Worm (Caenorhabditis elegans): Measurements from ENCODE around the gene idi-1.

Gene idi-1

ce11 chrIII:8091408-8091807 lies at the start of gene idi-1:
TSS of gene idi-1 (plus strand) at chrIII:8091708.
- TF ChIP-seq unc-62 (GFP tag; optimal IDR thresholded peaks at IDR 0.05) = no peak

DNA sequence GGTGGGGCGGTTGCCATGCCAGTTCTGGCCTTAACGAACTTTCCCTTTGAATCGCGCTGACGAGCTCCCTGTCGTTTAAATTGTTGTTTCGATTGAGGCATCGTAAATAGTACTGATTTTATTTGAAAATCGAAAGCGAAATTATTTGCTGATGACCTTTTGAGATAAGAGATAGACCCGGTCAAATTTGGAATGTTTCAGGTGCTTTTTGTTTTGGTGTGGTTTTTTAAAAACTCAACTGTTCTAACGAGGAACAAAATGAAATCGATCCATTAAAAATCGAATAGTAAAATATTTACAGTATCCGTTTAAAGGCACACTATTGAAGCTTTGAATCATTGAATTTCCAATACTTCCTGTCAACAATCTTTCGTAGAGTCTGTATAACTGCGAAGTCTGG lies 48.7 kb upstream of the idi-1 start, which contains the start of gene K12H4.6:
Gene K12H4.6 (minus strand): TSS at position 101 of the 400 bp plus-strand sequence.
- TF ChIP-seq unc-62 (GFP tag; optimal IDR thresholded peaks at IDR 0.05) = no peak

DNA sequence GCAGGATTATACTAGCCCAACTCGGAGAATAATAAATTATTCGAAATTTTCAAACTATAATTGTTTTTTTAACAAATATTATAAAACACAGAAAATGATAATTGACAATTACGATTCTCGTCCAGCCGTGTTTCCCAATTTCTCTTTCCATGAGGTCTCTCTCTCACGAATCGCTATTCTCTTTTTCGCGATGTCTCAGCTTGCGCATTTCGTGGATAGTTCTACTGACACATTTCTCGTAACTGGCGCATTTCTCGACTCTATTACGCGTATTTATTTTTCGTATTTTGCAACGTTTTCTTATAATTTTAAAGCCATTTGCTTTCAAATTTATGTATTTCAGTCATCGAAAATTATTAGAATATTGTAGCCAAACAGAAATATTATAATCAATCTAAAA lies 47.7 kb upstream of the idi-1 start:
- TF ChIP-seq unc-62 (GFP tag; optimal IDR thresholded peaks at IDR 0.05) = no peak

DNA sequence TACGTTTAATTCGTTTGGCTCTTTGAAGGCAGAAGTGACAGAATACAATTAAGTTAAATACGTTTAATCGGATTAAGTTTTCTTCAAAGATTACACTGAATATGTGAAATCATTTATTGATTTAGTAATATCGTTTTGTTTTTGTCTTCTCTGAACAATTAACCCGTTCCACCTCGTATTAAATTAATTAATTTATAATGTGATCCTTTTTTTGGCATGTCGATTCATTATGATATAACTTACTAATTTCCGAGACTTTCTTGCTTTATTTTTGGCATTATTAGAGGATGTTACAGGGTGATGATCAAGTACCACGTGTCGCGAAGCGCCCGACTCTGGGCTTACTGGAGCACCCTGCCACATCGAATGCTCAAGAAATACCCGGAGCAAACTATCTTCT lies 47.3 kb upstream of the idi-1 start, which contains the start of gene K12H4.5:
Gene K12H4.5 (plus strand): TSS at position 301 of the 400 bp plus-strand sequence.
- no peak for TF ChIP-seq unc-62 (GFP tag; optimal IDR thresholded peaks at IDR 0.05)

ce11 chrIII:8044717-8045116 lies 46.8 kb upstream of the idi-1 start, which contains the start of gene spcs-3:
TSS of gene spcs-3 (plus strand) at chrIII:8045017.
- TF ChIP-seq unc-62 (GFP tag; optimal IDR thresholded peaks at IDR 0.05) = no peak

DNA sequence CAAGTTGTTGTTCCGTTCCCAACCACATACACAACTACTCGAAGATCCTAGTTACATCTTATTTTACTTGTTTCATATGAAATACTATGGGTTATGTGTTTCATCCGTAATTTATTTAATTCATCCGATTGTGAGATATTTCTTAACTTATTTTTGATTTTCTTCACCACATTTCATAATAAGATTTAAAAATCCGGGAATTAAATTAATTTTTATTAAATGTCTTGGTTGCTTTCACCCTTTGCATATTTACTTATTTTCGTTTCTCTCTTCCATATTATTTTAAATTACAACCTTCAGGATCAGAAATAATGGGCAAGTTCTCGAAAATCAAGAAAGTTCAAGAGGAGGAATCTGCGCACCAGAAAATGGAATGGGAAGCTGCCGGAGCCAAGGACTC lies 45.8 kb upstream of the idi-1 start, which contains the start of gene K12H4.3:
Gene K12H4.3 (plus strand): TSS at position 301 of the 400 bp plus-strand sequence.
- TF ChIP-seq unc-62 (GFP tag; optimal IDR thresholded peaks at IDR 0.05) = no peak

DNA sequence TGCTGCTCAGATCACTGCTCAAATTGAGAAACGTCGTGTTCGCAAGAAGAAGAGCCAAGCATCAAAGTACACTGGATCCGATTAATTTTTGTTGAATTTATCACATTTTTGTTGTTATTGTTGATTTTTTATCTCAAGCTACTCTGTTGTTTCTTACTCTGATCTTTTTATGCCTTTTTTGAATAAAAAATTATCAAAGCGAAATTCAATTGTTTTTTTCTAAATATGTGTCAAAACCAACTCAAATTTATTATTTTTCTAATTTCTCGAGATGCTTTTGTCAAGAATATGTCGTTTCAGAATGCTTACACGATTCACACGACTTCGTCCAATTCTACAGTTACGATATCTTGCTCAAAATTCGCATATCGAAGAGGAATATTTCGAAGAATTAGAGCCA lies 44.1 kb upstream of the idi-1 start, which contains the start of gene K12H4.2:
Gene K12H4.2 (plus strand): TSS at position 301 of the 400 bp plus-strand sequence.
- TF ChIP-seq unc-62 (GFP tag; optimal IDR thresholded peaks at IDR 0.05) = no peak

DNA sequence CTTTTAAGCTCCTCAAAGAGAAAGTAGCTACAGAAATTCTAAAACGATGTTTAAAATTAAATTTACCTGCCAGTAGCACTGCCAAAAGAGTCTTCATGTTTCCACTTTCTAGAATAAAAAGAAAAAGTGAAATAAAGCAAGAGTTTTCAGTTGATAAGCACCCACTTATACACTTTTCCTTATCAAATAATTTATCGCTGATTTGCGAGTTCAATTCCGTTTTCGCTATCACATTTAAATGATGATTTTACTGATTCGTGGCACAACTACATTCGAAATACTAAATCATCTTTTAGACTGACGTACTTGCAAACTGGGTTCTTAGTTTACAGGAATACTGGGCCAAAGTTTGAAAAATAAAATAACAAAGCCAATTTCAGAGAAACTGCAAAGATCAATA lies 40.6 kb upstream of the idi-1 start, which contains the start of gene K12H4.7:
Gene K12H4.7 (minus strand): TSS at position 138 of the 400 bp plus-strand sequence.
- TF ChIP-seq unc-62 (GFP tag; optimal IDR thresholded peaks at IDR 0.05) = no peak

- TF ChIP-seq unc-62 (GFP tag; optimal IDR thresholded peaks at IDR 0.05) = no peak
These were observed 39.7 kb upstream of the idi-1 start for ce11 chrIII:8051838-8052237.

- no peak for TF ChIP-seq unc-62 (GFP tag; optimal IDR thresholded peaks at IDR 0.05)
These were observed 30.4 kb upstream of the idi-1 start for ce11 chrIII:8061114-8061513.

ce11 chrIII:8063659-8064058 lies 27.8 kb upstream of the idi-1 start:
- no peak for TF ChIP-seq unc-62 (GFP tag; optimal IDR thresholded peaks at IDR 0.05)

ce11 chrIII:8065101-8065500 lies 26.4 kb upstream of the idi-1 start:
- TF ChIP-seq unc-62 (GFP tag; optimal IDR thresholded peaks at IDR 0.05) = no peak

ce11 chrIII:8066989-8067388 lies 24.5 kb upstream of the idi-1 start, which contains the start of gene pros-1:
TSS of gene pros-1 (plus strand) at chrIII:8067289.
- no peak for TF ChIP-seq unc-62 (GFP tag; optimal IDR thresholded peaks at IDR 0.05)

DNA sequence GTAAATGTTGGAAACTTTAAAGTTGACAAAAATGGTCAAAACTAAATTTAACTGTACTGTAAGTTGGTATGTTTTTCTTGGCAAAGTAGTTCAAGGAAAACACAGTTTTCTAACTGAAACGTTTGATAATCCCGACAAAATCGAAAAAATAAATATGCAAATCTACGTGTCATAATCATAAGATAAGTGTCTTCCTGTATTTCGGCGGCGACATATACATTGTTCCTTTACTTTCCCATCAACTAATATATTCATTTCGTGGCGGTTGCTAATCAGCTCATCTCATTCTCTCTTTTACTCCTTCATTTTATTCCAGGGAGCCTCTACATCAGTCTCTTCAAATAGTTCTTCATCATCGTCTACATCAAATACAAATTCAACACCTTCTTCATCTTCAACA lies 23.7 kb upstream of the idi-1 start:
- TF ChIP-seq unc-62 (GFP tag; optimal IDR thresholded peaks at IDR 0.05) = no peak

- TF ChIP-seq unc-62 (GFP tag; optimal IDR thresholded peaks at IDR 0.05) = no peak
These were observed 22.3 kb upstream of the idi-1 start for ce11 chrIII:8069206-8069605.

DNA sequence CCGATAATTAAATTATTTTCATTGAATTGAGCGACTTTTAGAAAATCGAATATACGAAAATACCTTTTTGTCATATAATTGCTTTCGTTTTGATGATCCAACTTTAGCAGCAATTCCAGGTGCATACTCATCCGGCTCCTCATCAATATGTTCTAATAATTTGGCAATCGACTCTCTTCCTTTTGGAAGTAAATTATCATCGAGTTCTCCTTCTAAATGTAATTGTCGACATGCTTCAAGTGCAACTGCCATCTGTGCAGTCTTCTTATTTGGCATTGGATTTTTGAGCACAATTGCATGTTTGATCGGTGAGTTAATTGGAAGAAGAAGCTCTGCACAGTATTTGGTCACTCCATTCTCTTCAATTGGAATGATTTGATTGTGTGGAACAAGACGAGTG lies 14.3 kb upstream of the idi-1 start:
- no peak for TF ChIP-seq unc-62 (GFP tag; optimal IDR thresholded peaks at IDR 0.05)

DNA sequence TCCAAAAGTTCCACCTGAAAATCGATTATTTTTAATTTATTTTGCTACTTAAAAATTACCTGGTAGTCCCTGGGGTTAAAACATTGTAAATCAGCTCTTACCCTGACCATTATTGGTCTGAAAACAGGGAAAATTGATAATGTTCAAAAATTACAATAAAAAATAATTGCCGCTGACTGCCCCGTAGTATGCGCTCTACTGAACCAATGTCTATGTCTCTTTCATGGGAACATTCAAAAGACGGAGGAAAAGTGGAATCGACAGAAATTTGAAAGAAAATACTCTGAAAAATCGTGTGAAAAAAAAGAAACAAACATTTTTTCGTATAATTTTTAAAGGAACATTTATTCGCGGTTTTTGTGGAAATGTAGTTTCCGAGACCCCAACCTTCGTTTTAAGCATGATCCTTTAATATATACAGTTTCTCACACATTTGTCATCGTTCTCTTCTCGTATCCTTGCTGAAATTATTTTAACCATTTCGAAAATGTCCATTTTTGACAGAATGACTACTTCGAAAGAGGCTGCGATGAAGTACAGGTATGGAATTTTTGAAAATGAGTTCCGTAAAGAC lies 11.3 kb upstream of the idi-1 start, which contains the start of the genes dcr-1 and apc-2:
Gene dcr-1 (minus strand): TSS at position 117 of the 574 bp plus-strand sequence.
Gene apc-2 (plus strand): TSS at position 465 of the 574 bp plus-strand sequence.
- no peak for TF ChIP-seq unc-62 (GFP tag; optimal IDR thresholded peaks at IDR 0.05)

All from whole organism, dauer.